Fruit fly (Drosophila melanogaster) whole organism, pupa: ENCODE results near the gene CG31157.
A peak's percentile ranks its signal among the peaks of the same experiment; 100 is the strongest.

Experiments used
- CG10348 ChIP-seq: fragments of 200-800 bp; sonication (Bioruptor generic); IDR thresholded peaks from 2 replicates; pipeline ENCODE4 v1.3.6; 2022; ENCODE audit warnings: missing biosample characterization, missing genetic modification characterization
- CG12605 ChIP-seq: fragments of 200-800 bp; sonication (Bioruptor generic); IDR thresholded peaks from 2 replicates; pipeline ENCODE4 v1.3.6; 2022; ENCODE audit warnings: missing biosample characterization, missing genetic modification characterization
- CG13204 ChIP-seq: fragments of 200-800 bp; sonication (Bioruptor generic); optimal IDR thresholded peaks from 2 replicates; lab custom pipeline; 2018; ENCODE audit warnings: missing biosample characterization, mild to moderate bottlenecking, missing genetic modification characterization, moderate library complexity
- CG14655 ChIP-seq: fragments of 200-800 bp; sonication (Bioruptor generic); optimal IDR thresholded peaks from 3 replicates; lab custom pipeline; 2017; ENCODE audit warnings: mild to moderate bottlenecking, missing biosample characterization, missing genetic modification reagents, missing genetic modification characterization
- CG15710 ChIP-seq: fragments of 200-800 bp; sonication (Bioruptor generic); optimal IDR thresholded peaks from 2 replicates; lab custom pipeline; 2018; ENCODE audit warnings: missing biosample characterization, mild to moderate bottlenecking, missing genetic modification characterization, moderate library complexity
- CG17806 ChIP-seq: fragments of 200-800 bp; sonication (Bioruptor generic); optimal IDR thresholded peaks from 2 replicates; lab custom pipeline; 2018; ENCODE audit warnings: missing biosample characterization, mild to moderate bottlenecking, missing genetic modification characterization, moderate library complexity
- CG32121 ChIP-seq: fragments of 200-800 bp; sonication (Bioruptor generic); IDR thresholded peaks from 2 replicates; pipeline ENCODE4 v1.3.6; 2022; ENCODE audit warnings: missing biosample characterization, missing genetic modification characterization
- CG34367 ChIP-seq: fragments of 200-800 bp; sonication (Bioruptor generic); optimal IDR thresholded peaks from 2 replicates; lab custom pipeline; 2018; ENCODE audit warnings: missing biosample characterization, mild to moderate bottlenecking, missing genetic modification characterization
- CG4496 ChIP-seq: fragments of 200-800 bp; sonication (Bioruptor generic); IDR thresholded peaks from 3 replicates; pipeline ENCODE4 v1.3.6; 2022; ENCODE audit warnings: missing biosample characterization, missing genetic modification characterization
- CG8159 ChIP-seq: fragments of 200-800 bp; sonication (Bioruptor generic); optimal IDR thresholded peaks from 3 replicates; lab custom pipeline; 2018; ENCODE audit warnings: missing biosample characterization, mild to moderate bottlenecking, missing genetic modification characterization, moderate library complexity
- CG8301 ChIP-seq: fragments of 200-800 bp; sonication (Bioruptor generic); optimal IDR thresholded peaks from 2 replicates; lab custom pipeline; 2018; ENCODE audit warnings: missing biosample characterization, mild to moderate bottlenecking, missing genetic modification characterization
- CG9948 ChIP-seq: fragments of 200-800 bp; sonication (Bioruptor generic); optimal IDR thresholded peaks from 2 replicates; lab custom pipeline; 2018; ENCODE audit warnings: missing biosample characterization, mild to moderate bottlenecking, missing genetic modification characterization, moderate library complexity
- EcR ChIP-seq: fragments of 200-800 bp; sonication (Bioruptor generic); optimal IDR thresholded peaks from 3 replicates; lab custom pipeline; 2019; ENCODE audit warnings: missing biosample characterization, missing genetic modification characterization, mild to moderate bottlenecking, moderate library complexity, missing genetic modification reagents
- Ets98B ChIP-seq: fragments of 200-800 bp; sonication (Bioruptor generic); IDR thresholded peaks from 2 replicates; pipeline ENCODE4 v1.3.6; 2022; ENCODE audit warnings: missing biosample characterization, missing genetic modification characterization
- Pif1A ChIP-seq: fragments of 200-800 bp; sonication (Bioruptor generic); optimal IDR thresholded peaks from 3 replicates; lab custom pipeline; 2016; ENCODE audit warnings: missing biosample characterization, missing genetic modification characterization
- Pif1B ChIP-seq: fragments of 200-800 bp; sonication (Bioruptor generic); optimal IDR thresholded peaks from 3 replicates; lab custom pipeline; 2016; ENCODE audit warnings: missing biosample characterization, missing genetic modification characterization
- Snoo ChIP-seq: fragments of 200-800 bp; sonication (Bioruptor generic); optimal IDR thresholded peaks from 3 replicates; lab custom pipeline; 2017; ENCODE audit warnings: missing biosample characterization, mild to moderate bottlenecking, missing genetic modification characterization, inconsistent platforms
- fd96Ca ChIP-seq: fragments of 200-800 bp; sonication (Bioruptor generic); IDR thresholded peaks from 3 replicates; pipeline ENCODE4 v1.3.6; 2022; ENCODE audit warnings: missing biosample characterization, missing genetic modification characterization
- gl ChIP-seq: fragments of 200-800 bp; sonication (Bioruptor generic); optimal IDR thresholded peaks from 2 replicates; lab custom pipeline; 2018; ENCODE audit warnings: missing biosample characterization, mild to moderate bottlenecking, missing genetic modification characterization
- rn ChIP-seq: fragments of 200-800 bp; sonication (Bioruptor generic); IDR thresholded peaks from 2 replicates; pipeline ENCODE4 v1.3.6; 2022; ENCODE audit warnings: missing biosample characterization, missing genetic modification characterization

CG31157 gene

dm6 chr3R:13051298-13051723, 3.8 kb downstream of the CG31157 start, which contains the start of gene CG7966:
Gene CG7966 (minus strand): TSS chr3R:13051453.
- TF ChIP-seq CG32121: no peak
- TF ChIP-seq gl (tag; lab: Kevin White, UChicago): peak; percentile 41
- TF ChIP-seq Pif1B (GFP tag; lab: Kevin White, UChicago): no peak
- peak; percentile 43; the same call in 1 of the 2 replicates for TF ChIP-seq Ets98B (GFP tag; lab: Robert Waterston, UW)
- peak; percentile 1 for TF ChIP-seq CG8159
- TF ChIP-seq CG15710 (tag; lab: Kevin White, UChicago): peak; percentile 6
- TF ChIP-seq CG10348 (GFP tag; lab: Robert Waterston, UW): no peak
- no peak for TF ChIP-seq rn (GFP tag; lab: Robert Waterston, UW)
- peak; percentile 53 for TF ChIP-seq CG12605 (GFP tag; lab: Robert Waterston, UW)
- TF ChIP-seq EcR (GFP tag; lab: Kevin White, UChicago): peak; percentile 67
- TF ChIP-seq CG8301 (tag; lab: Kevin White, UChicago): no peak
- peak; percentile 59; the same call in 1 of the 3 replicates for TF ChIP-seq CG4496 (GFP tag; lab: Robert Waterston, UW)
- TF ChIP-seq CG14655 (GFP tag; lab: Kevin White, UChicago): no peak
- peak; percentile 28; the same call in 1 of the 3 replicates for TF ChIP-seq fd96Ca
- TF ChIP-seq Snoo (tag; lab: Kevin White, UChicago): peak; percentile 34

DNA sequence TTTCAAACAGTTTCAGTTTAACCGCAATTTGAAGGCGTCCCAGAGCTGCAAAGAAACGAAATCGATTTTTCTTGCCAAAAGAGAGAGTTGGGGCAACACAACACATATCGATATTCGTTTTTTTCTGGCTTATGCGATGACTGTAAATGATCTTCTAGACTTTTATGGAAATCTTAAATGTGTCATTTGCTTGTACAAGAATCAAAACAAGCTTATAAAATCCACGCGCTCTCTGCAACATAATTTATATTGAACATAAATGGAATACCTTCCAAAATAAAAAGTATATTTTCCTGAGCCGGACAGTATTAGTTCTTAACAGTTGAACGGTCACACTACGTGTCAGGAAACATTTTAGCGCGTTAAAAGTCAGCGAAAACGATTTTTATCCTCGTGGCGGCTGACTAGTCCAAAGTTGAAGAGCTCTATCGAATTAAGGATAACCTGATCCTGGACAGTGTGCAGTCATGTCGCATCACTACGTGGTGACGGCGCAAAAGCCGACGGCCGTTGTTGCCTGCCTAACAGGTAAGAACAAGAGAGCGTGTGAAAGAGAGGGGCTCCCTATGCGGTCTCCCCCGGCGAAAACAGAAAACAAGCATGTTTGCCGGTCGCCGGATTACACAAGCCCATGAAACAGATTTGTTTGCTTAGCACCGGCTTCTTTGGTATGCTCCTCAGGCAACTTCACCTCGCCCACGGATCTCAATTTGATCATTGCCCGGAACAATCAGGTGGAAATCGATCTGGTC, 4.6 kb downstream of the CG31157 start, which contains the start of gene pic:
Gene pic (plus strand): TSS at position 304 of the 752 bp plus-strand sequence.
- no peak for TF ChIP-seq CG34367 (tag; lab: Kevin White, UChicago)
- TF ChIP-seq Pif1B (GFP tag; lab: Kevin White, UChicago): no peak
- no peak for TF ChIP-seq CG14655 (GFP tag; lab: Kevin White, UChicago)
- TF ChIP-seq CG17806 (tag; lab: Kevin White, UChicago): no peak
- no peak for TF ChIP-seq CG32121
- TF ChIP-seq CG12605 (GFP tag; lab: Robert Waterston, UW): no peak
- TF ChIP-seq CG9948: no peak
- no peak for TF ChIP-seq Pif1A (GFP tag; lab: Kevin White, UChicago)
- no peak for TF ChIP-seq CG8301 (tag; lab: Kevin White, UChicago)
- TF ChIP-seq EcR (GFP tag; lab: Kevin White, UChicago): no peak
- TF ChIP-seq CG4496 (GFP tag; lab: Robert Waterston, UW): no peak

- no peak for TF ChIP-seq CG17806 (tag; lab: Kevin White, UChicago)
Observed at dm6 chr3R:13056553-13056952, 9.0 kb downstream of the CG31157 start.

- no peak for TF ChIP-seq CG9948
- TF ChIP-seq CG13204 (GFP tag; lab: Kevin White, UChicago): peak; percentile 47
- TF ChIP-seq fd96Ca: 0 out of 3 replicates have a peak, but pooled peaks have one; percentile 35
- TF ChIP-seq, all 21 proteins: peak for 2
Observed at dm6 chr3R:13057121-13057805, 9.7 kb downstream of the CG31157 start, which contains the start of gene sim. Gene sim (plus strand): TSS chr3R:13057755.

DNA sequence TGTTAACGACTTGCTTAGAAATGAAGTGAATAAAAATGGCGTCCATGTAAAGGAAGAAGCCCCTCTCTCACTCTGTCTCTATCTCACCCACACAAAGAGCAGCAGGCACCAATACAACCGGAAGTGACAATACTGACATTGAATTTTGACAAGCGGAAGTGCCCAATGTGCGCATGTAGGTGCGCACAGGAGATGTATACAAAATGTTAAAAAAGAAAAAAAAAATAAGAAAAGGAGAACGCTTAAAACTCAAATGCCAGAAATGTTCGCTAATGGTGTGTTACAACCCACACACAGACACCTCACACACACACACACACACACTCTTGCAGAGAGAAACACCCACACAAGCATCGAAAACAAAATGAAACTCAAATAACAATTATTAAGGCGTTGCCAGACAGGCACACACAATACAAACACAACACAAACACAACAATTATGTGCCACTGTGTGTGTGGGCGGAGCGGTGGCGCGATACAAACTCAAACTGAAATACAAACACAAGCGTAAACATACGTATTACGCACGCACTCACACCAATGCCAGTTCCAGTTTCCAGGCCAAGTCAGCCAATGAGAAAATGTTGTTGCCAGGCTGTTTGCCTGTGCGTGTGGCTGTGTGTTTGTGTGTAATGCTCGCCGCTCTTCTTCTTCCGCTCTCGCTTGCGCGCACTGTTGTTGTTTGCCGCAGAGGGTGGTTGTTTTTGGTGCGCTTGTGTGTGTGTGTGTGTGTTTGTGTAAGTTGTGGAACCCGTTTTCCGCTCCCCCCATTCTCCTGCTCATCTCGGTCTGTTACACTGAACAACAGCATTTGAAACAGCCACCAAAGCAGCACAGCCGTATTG, 16.4 kb downstream of the CG31157 start:
- TF ChIP-seq fd96Ca: peak; percentile 40; the same call in 1 of the 3 replicates
- no peak for TF ChIP-seq CG14655 (GFP tag; lab: Kevin White, UChicago)

dm6 chr3R:13065180-13065757, 17.7 kb downstream of the CG31157 start:
- TF ChIP-seq CG34367 (tag; lab: Kevin White, UChicago): no peak
- TF ChIP-seq CG4496 (GFP tag; lab: Robert Waterston, UW): no peak
- TF ChIP-seq gl (tag; lab: Kevin White, UChicago): no peak
- TF ChIP-seq CG17806 (tag; lab: Kevin White, UChicago): no peak
- no peak for TF ChIP-seq rn (GFP tag; lab: Robert Waterston, UW)
- TF ChIP-seq CG8301 (tag; lab: Kevin White, UChicago): no peak
- TF ChIP-seq Ets98B (GFP tag; lab: Robert Waterston, UW): no peak
- TF ChIP-seq CG10348 (GFP tag; lab: Robert Waterston, UW): no peak
- no peak for TF ChIP-seq CG13204 (GFP tag; lab: Kevin White, UChicago)
- no peak for TF ChIP-seq fd96Ca
- TF ChIP-seq Pif1A (GFP tag; lab: Kevin White, UChicago): no peak
- TF ChIP-seq CG9948: no peak
- no peak for TF ChIP-seq Snoo (tag; lab: Kevin White, UChicago)
- no peak for TF ChIP-seq Pif1B (GFP tag; lab: Kevin White, UChicago)
